Worm (Caenorhabditis elegans): ENCODE measurements around the gene T08H10.3.

DNA sequence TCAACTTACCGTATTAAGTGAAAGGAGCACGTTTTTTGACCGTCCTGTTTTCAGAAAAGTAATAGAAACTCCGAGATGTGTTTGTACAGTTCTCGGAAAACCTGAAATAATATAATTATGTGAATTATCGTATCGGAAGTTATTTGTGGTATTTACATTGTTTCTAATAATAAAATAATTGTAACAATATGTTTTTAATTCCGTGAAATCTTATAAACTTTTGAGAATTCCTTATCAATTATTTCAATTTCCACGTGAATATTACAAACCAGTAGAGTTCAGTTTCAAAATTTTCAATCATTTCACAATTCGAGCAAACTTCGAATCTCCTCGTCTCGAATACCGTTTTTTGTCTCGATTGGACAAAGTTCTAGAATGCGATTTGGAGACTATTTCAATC lies at the start of gene T08H10.3:
- TF ChIP-seq unc-62 (GFP tag; optimal IDR thresholded peaks at IDR 0.05) (no peak), ceh-83 (GFP tag; optimal IDR thresholded peaks at IDR 0.05) (no peak)
